In genomic region chrII:14142098-14142554, ce11 we compare ENCODE assay signal across 1 worm cellular context.
TF ChIP-seq lines count a peak whose summit lies in the region.
"Not testable (repeated sequence)": the region's sequence is repeated elsewhere in the genome, so short reads cannot be mapped to it uniquely, and the experiment has no call there.

Gene cacn-1 (minus strand): TSS chrII:14142148.

TF ChIP-seq in whole organism, L4 larva, 104 proteins besides CTCF, POLR2A, EP300 and RAD21 (continued from another document):
- TF ChIP-seq madf-5 (GFP tag; IDR thresholded peaks at IDR 0.05; lab: Robert Waterston, UW): 0 out of 4 replicates have a peak, but pooled peaks of 1 of the 2 experiments have one; percentile 31
- TF ChIP-seq daf-16 (GFP tag; optimal IDR thresholded peaks at IDR 0.05; lab: Kevin White, UChicago): not testable (repeated sequence)
- TF ChIP-seq daf-16 (tag; optimal IDR thresholded peaks at IDR 0.05; lab: Kevin White, UChicago): peak; percentile 15
- peak; percentile 60; the same call in 1 of the 2 replicates for TF ChIP-seq vab-7 (GFP tag; IDR thresholded peaks at IDR 0.05; lab: Robert Waterston, UW)
- TF ChIP-seq madf-9 (GFP tag; conservative IDR thresholded peaks at IDR 0.05; lab: Robert Waterston, UW): peak; percentile 41; the same call in 1 of the 2 replicates
- peak; percentile 18 for TF ChIP-seq hlh-11 (tag; optimal IDR thresholded peaks at IDR 0.05; lab: Kevin White, UChicago)
- 0 out of 2 replicates have a peak, but pooled peaks have one; percentile 46 for TF ChIP-seq ctbp-1 (GFP tag; IDR thresholded peaks at IDR 0.05; lab: Robert Waterston, UW)
- peak; percentile 46 for TF ChIP-seq dmd-6 (GFP tag; IDR thresholded peaks at IDR 0.05; lab: Robert Waterston, UW)
- TF ChIP-seq saeg-2 (GFP tag; IDR thresholded peaks at IDR 0.05; lab: Robert Waterston, UW): 0 out of 2 replicates have a peak, but pooled peaks have one; percentile 50
- TF ChIP-seq tra-1 (GFP tag; IDR thresholded peaks at IDR 0.05; lab: Robert Waterston, UW): 0 out of 2 replicates have a peak, but pooled peaks have one; percentile 18
